Worm (Caenorhabditis elegans): ENCODE measurements around the gene tbck-1.
"Not testable (repeated sequence)": the region's sequence is repeated elsewhere in the genome, so short reads cannot be mapped to it uniquely, and the experiment has no call there.

ce11 chrII:4866819-4867218, 38.5 kb downstream of the tbck-1 start:
- TF ChIP-seq scrt-1 (GFP tag; IDR thresholded peaks at IDR 0.05): 0 out of 2 replicates have a peak, but pooled peaks have one; percentile 58
- TF ChIP-seq ama-1 (optimal IDR thresholded peaks at IDR 0.05); flt-1 (GFP tag; IDR thresholded peaks at IDR 0.05); tbx-37 (GFP tag; conservative IDR thresholded peaks at IDR 0.05); ceh-36 (tag; optimal IDR thresholded peaks at IDR 0.05); hmbx-1 (tag; optimal IDR thresholded peaks at IDR 0.05); sea-1 (GFP tag; conservative IDR thresholded peaks at IDR 0.05): not testable (repeated sequence)

Data from whole organism, early embryonic.